Worm (Caenorhabditis elegans) whole organism, L4/young adult: ENCODE measurements around the gene T19H5.4.

ENCODE experiments used
- W03F9.2 ChIP-seq: fragments of 150-350 bp; optimal IDR thresholded peaks from 2 replicates; lab custom pipeline; 2014; ENCODE audit warnings: missing biosample characterization, missing genetic modification characterization
- dao-5 ChIP-seq: sonication (generic microtip); optimal IDR thresholded peaks from 2 replicates; lab custom pipeline; 2016; ENCODE audit warnings: missing genotype, missing genetic modification characterization, moderate library complexity, missing compliant biosample characterization
- him-1 ChIP-seq: sonication (generic microtip); optimal IDR thresholded peaks from 2 replicates; lab custom pipeline; 2016; ENCODE audit warnings: missing genotype, missing genetic modification reagents, missing genetic modification characterization, missing compliant biosample characterization

ce11 chrII:9521570-9521969, 34.4 kb upstream of the T19H5.4 start, which contains the start of gene sra-1:
- TF ChIP-seq him-1 (tag; lab: Kevin White, UChicago), result no peak
- TF ChIP-seq W03F9.2 (tag; lab: Kevin White, UChicago), result no peak
- no peak for TF ChIP-seq dao-5
